Fruit fly (Drosophila melanogaster): ENCODE results near the gene Pgam5.
A peak's percentile ranks its signal among the peaks of the same experiment; 100 is the strongest.

Gene Pgam5

DNA sequence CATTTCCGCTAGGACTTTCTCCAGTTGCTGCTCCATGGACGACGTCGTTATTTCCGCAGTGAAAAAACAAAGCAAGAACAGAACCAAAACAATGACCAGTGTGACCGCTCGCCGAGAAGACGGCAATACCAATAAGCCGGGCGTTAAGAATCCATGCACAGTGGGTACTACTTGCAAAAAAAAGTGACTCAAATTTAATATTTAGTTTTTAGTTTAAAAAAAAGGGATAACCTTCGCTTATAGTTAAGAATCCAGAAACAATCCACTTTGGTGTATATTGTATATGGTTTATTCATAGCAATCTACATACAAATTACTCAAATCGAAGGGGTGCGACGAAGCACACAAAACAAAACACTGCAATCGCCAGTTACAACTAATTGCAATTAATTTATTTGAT is 14.5 kb downstream of the Pgam5 start, which contains the start of gene Lamtor5 (continued):
- peak; percentile 42 for TF ChIP-seq CG18599 (GFP tag; optimal IDR thresholded peaks at IDR 0.05)
- peak; percentile 20 for TF ChIP-seq Blimp-1 (GFP tag; optimal IDR thresholded peaks at IDR 0.05)
- peak; percentile 3 for TF ChIP-seq ATbp (GFP tag; optimal IDR thresholded peaks at IDR 0.05)
- no peak for TF ChIP-seq tap (tag; optimal IDR thresholded peaks at IDR 0.05)
- TF ChIP-seq fd96Cb (tag; optimal IDR thresholded peaks at IDR 0.05) = peak; percentile 8
- peak; percentile 2 for TF ChIP-seq CG4854 (GFP tag; optimal IDR thresholded peaks at IDR 0.05)
- no peak for TF ChIP-seq CG3407 (GFP tag; optimal IDR thresholded peaks at IDR 0.05)
- TF ChIP-seq CG14860 (GFP tag; IDR thresholded peaks at IDR 0.05; ENCODE audit: partially characterized antibody) = no peak
- no peak for TF ChIP-seq tio (GFP tag; optimal IDR thresholded peaks at IDR 0.05)
- TF ChIP-seq pros (GFP tag; optimal IDR thresholded peaks at IDR 0.05) = no peak
- peak; percentile 29 for TF ChIP-seq CHES-1-like (GFP tag; optimal IDR thresholded peaks at IDR 0.05)
- TF ChIP-seq vvl (GFP tag; IDR thresholded peaks at IDR 0.05) = 0 out of 2 replicates have a peak, but pooled peaks have one; percentile 28
- no peak for TF ChIP-seq CG1529 (GFP tag; optimal IDR thresholded peaks at IDR 0.05)
- TF ChIP-seq Eip74EF (GFP tag; optimal IDR thresholded peaks at IDR 0.05) = no peak
- no peak for TF ChIP-seq schlank (tag; optimal IDR thresholded peaks at IDR 0.05)
- TF ChIP-seq cato (GFP tag; optimal IDR thresholded peaks at IDR 0.05; ENCODE audit: borderline replicate concordance) = no peak
- TF ChIP-seq CG11560 (tag; IDR thresholded peaks at IDR 0.05) = no peak
- TF ChIP-seq Hmx (GFP tag; optimal IDR thresholded peaks at IDR 0.05) = no peak
- peak; percentile 41 for TF ChIP-seq phol (tag; optimal IDR thresholded peaks at IDR 0.05)
- peak; percentile 88 for TF ChIP-seq MBD-R2 (GFP tag; IDR thresholded peaks at IDR 0.05)
- peak; percentile 50 for TF ChIP-seq CG13424 (tag; optimal IDR thresholded peaks at IDR 0.05)
- peak; percentile 59 for TF ChIP-seq CG12391 (tag; optimal IDR thresholded peaks at IDR 0.05)
- peak; percentile 60 for TF ChIP-seq lilli (GFP tag; optimal IDR thresholded peaks at IDR 0.05)
- TF ChIP-seq CG8290 (GFP tag; optimal IDR thresholded peaks at IDR 0.05) = no peak
- TF ChIP-seq CG8290 (tag; optimal IDR thresholded peaks at IDR 0.05) = peak in 1 of 2 experiments; percentile 54
- peak; percentile 25 for TF ChIP-seq Chrac-16 (GFP tag; optimal IDR thresholded peaks at IDR 0.05)
- no peak for TF ChIP-seq CG15011 (GFP tag; optimal IDR thresholded peaks at IDR 0.05)
- TF ChIP-seq CG15479 (GFP tag; optimal IDR thresholded peaks at IDR 0.05) = no peak
- no peak for TF ChIP-seq CG10147 (GFP tag; optimal IDR thresholded peaks at IDR 0.05)
- TF ChIP-seq pita (GFP tag; optimal IDR thresholded peaks at IDR 0.05) = no peak
- peak; percentile 29 for TF ChIP-seq Nf-YC (tag; optimal IDR thresholded peaks at IDR 0.05)
- TF ChIP-seq z (GFP tag; IDR thresholded peaks at IDR 0.05) = no peak
- no peak for TF ChIP-seq btn (GFP tag; optimal IDR thresholded peaks at IDR 0.05)
- peak; percentile 19; the same call in 1 of the 2 replicates for TF ChIP-seq Drgx (GFP tag; IDR thresholded peaks at IDR 0.05)
- peak; percentile 50; the same call in 1 of the 2 replicates for TF ChIP-seq lmd (GFP tag; IDR thresholded peaks at IDR 0.05)
- TF ChIP-seq ERR (GFP tag; optimal IDR thresholded peaks at IDR 0.05) = no peak
- TF ChIP-seq CG10979 (tag; optimal IDR thresholded peaks at IDR 0.05) = peak; percentile 30
- TF ChIP-seq jumu (GFP tag; optimal IDR thresholded peaks at IDR 0.05) = peak; percentile 29
- peak; percentile 40 for TF ChIP-seq CG18011 (GFP tag; optimal IDR thresholded peaks at IDR 0.05)
- TF ChIP-seq tna (GFP tag; IDR thresholded peaks at IDR 0.05; ENCODE audit: partially characterized antibody) = no peak
- TF ChIP-seq CG33213 (GFP tag; optimal IDR thresholded peaks at IDR 0.05) = peak; percentile 2
- 0 out of 2 replicates have a peak, but pooled peaks have one; percentile 28 for TF ChIP-seq bbx (GFP tag; IDR thresholded peaks at IDR 0.05; ENCODE audit: partially characterized antibody)
- peak; percentile 23 for TF ChIP-seq gro (GFP tag; optimal IDR thresholded peaks at IDR 0.05)
- TF ChIP-seq klu (GFP tag; IDR thresholded peaks at IDR 0.05) = peak; percentile 15; the same call in 1 of the 2 replicates
- TF ChIP-seq mld (GFP tag; IDR thresholded peaks at IDR 0.05; ENCODE audit: partially characterized antibody) = no peak
- peak; percentile 16 for TF ChIP-seq Atf3 (GFP tag; optimal IDR thresholded peaks at IDR 0.05)
- no peak for TF ChIP-seq aop (GFP tag; IDR thresholded peaks at IDR 0.05)
- TF ChIP-seq trem (tag; optimal IDR thresholded peaks at IDR 0.05) = peak; percentile 17
- TF ChIP-seq mirr (GFP tag; optimal IDR thresholded peaks at IDR 0.05) = no peak
- no peak for TF ChIP-seq CG12236 (GFP tag; optimal IDR thresholded peaks at IDR 0.05)

Data from whole organism, embryonic.